Worm (Caenorhabditis elegans) whole organism, young adult: Measurements from ENCODE around the gene prx-13.

ENCODE experiments used
- ceh-40 ChIP-seq: fragments of 200-800 bp; sonication (Bioruptor generic); IDR thresholded peaks from 2 replicates; pipeline ENCODE4 v1.3.6; 2022; ENCODE audit warnings: missing genetic modification characterization, missing compliant biosample characterization
- ceh-79 ChIP-seq: sonication (generic microtip); optimal IDR thresholded peaks from 2 replicates; lab custom pipeline; 2017; ENCODE audit warnings: mild to moderate bottlenecking, missing genetic modification characterization, missing compliant biosample characterization
- nfyb-1 ChIP-seq: fragments of 200-800 bp; sonication (Bioruptor generic); IDR thresholded peaks from 2 replicates; pipeline ENCODE4 v1.3.6; 2022; ENCODE audit warnings: missing genetic modification reagents, missing genetic modification characterization, missing compliant biosample characterization
- nhr-179 ChIP-seq: sonication (generic microtip); optimal IDR thresholded peaks from 2 replicates; lab custom pipeline; 2016; ENCODE audit warnings: mild to moderate bottlenecking, missing genetic modification characterization, missing compliant biosample characterization
- pbrm-1 ChIP-seq: fragments of 200-800 bp; sonication (Bioruptor generic); IDR thresholded peaks from 2 replicates; pipeline ENCODE4 v1.3.6; 2022; ENCODE audit warnings: missing genetic modification reagents, missing genetic modification characterization, missing compliant biosample characterization
- snpc-4 ChIP-seq, 5 experiments: fragments of 150-350 bp in 1 of 5; sonication (generic microtip) in 4 of 5; optimal IDR thresholded peaks; 2 replicates each; lab custom pipeline; 2014 to 2018; ENCODE audit warnings: missing genetic modification characterization in 5 of 5, missing biosample characterization in 3 of 5, antibody characterized with exemption in 2 of 5, mild to moderate bottlenecking in 2 of 5, missing compliant biosample characterization in 2 of 5, missing genotype in 2 of 5, moderate library complexity in 2 of 5, missing genetic modification reagents in 1 of 5

DNA sequence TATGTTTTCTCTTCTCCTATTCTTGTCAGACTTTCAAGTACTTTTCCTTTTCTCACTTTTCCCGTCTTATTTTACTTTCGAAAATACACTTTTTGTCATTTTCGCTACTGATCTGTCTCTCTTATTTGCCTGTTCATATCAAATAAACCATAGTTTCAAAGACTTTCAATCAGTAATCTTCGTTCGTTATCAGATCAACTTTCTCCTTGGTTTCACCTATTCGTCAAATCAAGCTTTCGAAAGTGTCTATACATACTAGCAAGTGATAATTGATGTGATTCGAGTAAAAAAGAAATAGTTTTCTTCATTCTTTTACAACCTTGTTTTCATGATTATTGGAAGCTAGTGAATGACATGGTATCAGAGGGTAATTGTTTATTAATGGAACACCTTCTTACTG, 9.1 kb downstream of the prx-13 start:
- TF ChIP-seq nhr-179 (tag; lab: Kevin White, UChicago) (no peak), pbrm-1 (GFP tag; lab: Robert Waterston, UW) (no peak), ceh-79 (tag; lab: Kevin White, UChicago) (no peak), ceh-40 (GFP tag; lab: Robert Waterston, UW) (no peak), nfyb-1 (GFP tag; lab: Robert Waterston, UW) (no peak), snpc-4 (GFP tag; optimal IDR thresholded peaks at IDR 0.05; lab: Kevin White, UChicago) (no peak), snpc-4 (tag; optimal IDR thresholded peaks at IDR 0.05; lab: Kevin White, UChicago) (no peak)
